Fruit fly (Drosophila melanogaster): Measurements from ENCODE around the gene CG42523.

The CG42523 gene

DNA sequence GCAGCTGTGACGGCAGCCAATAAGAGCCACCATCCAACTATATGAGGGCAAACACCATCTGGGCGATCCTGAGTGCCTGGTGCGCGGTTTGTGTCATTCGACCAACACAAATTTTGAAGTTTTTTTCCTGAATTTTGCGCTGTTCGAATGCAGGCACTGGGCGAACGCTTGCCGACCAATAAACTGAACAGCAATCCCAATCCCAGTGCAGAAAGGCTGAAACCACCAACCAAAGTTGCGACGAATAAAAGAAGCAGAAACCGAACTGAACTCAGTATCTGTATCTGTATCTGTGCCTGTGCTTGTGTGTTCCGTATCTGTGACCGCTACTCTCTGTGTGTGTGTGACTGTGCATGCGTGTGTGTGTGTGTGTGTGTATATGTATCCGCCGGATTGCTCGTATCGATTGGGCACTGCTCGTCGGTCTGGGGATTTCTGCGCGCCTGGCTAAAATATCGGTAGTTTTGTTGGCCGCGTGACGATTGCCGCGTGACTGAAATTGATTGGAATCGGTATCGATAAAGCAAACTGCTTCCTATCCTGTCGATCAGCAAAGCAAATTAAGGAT lies 48.9 kb downstream of the CG42523 start (continued):
- TF ChIP-seq maf-S (GFP tag; optimal IDR thresholded peaks at IDR 0.05) (no peak), CG8924 (tag; optimal IDR thresholded peaks at IDR 0.05) (no peak), CG7928 (GFP tag; optimal IDR thresholded peaks at IDR 0.05) (no peak), Dip2 (GFP tag; IDR thresholded peaks at IDR 0.05) (no peak), ERR (GFP tag; optimal IDR thresholded peaks at IDR 0.05) (no peak), CG33557 (GFP tag; optimal IDR thresholded peaks at IDR 0.05) (no peak), CG8290 (GFP tag; optimal IDR thresholded peaks at IDR 0.05) (no peak), CG8290 (tag; optimal IDR thresholded peaks at IDR 0.05) (peak in 1 of 2 experiments; percentile 77), Sox102F (GFP tag; optimal IDR thresholded peaks at IDR 0.05) (no peak), luna (GFP tag; optimal IDR thresholded peaks at IDR 0.05) (no peak), sima (GFP tag; optimal IDR thresholded peaks at IDR 0.05) (no peak), CG10654 (GFP tag; optimal IDR thresholded peaks at IDR 0.05) (no peak), HmgZ (tag; optimal IDR thresholded peaks at IDR 0.05) (peak; percentile 75), ato (GFP tag; IDR thresholded peaks at IDR 0.05; ENCODE audit: partially characterized antibody) (peak; percentile 73), ken (GFP tag; IDR thresholded peaks at IDR 0.05) (no peak), dati (GFP tag; IDR thresholded peaks at IDR 0.05) (no peak), CG4854 (GFP tag; optimal IDR thresholded peaks at IDR 0.05) (no peak), CG14441 (GFP tag; IDR thresholded peaks at IDR 0.05) (no peak), CG17612 (GFP tag; IDR thresholded peaks at IDR 0.05) (no peak), CG3995 (GFP tag; optimal IDR thresholded peaks at IDR 0.05) (no peak), CG12942 (GFP tag; optimal IDR thresholded peaks at IDR 0.05) (no peak), Gug (GFP tag; IDR thresholded peaks at IDR 0.05) (no peak), Scr (GFP tag; IDR thresholded peaks at IDR 0.05; ENCODE audit: partially characterized antibody) (peak; percentile 72), Ets97D (GFP tag; optimal IDR thresholded peaks at IDR 0.05) (no peak), cad (GFP tag; optimal IDR thresholded peaks at IDR 0.05) (no peak), twi (tag; optimal IDR thresholded peaks at IDR 0.05) (no peak), dysf (GFP tag; IDR thresholded peaks at IDR 0.05) (no peak), Fer1 (GFP tag; optimal IDR thresholded peaks at IDR 0.05) (no peak), sd (tag; optimal IDR thresholded peaks at IDR 0.05) (peak; percentile 82), ATbp (GFP tag; optimal IDR thresholded peaks at IDR 0.05) (no peak), Nf-YC (tag; optimal IDR thresholded peaks at IDR 0.05) (peak; percentile 100), Poxn (GFP tag; IDR thresholded peaks at IDR 0.05) (no peak), pros (GFP tag; optimal IDR thresholded peaks at IDR 0.05) (peak; percentile 15), CG10959 (GFP tag; IDR thresholded peaks at IDR 0.05) (no peak), CG14050 (GFP tag; IDR thresholded peaks at IDR 0.05) (no peak), Dip3 (GFP tag; optimal IDR thresholded peaks at IDR 0.05) (no peak), CG2678 (tag; optimal IDR thresholded peaks at IDR 0.05) (no peak), cwo (GFP tag; optimal IDR thresholded peaks at IDR 0.05) (peak; percentile 95), CG13624 (GFP tag; optimal IDR thresholded peaks at IDR 0.05) (no peak), CTCF (GFP tag; optimal IDR thresholded peaks at IDR 0.05) (no peak), Hr39 (optimal IDR thresholded peaks at IDR 0.05) (no peak), Oli (tag; optimal IDR thresholded peaks at IDR 0.05) (no peak), CG2199 (GFP tag; IDR thresholded peaks at IDR 0.05) (peak; percentile 98), CG8765 (GFP tag; IDR thresholded peaks at IDR 0.05) (no peak), Camta (GFP tag; optimal IDR thresholded peaks at IDR 0.05) (no peak), HLH54F (GFP tag; optimal IDR thresholded peaks at IDR 0.05) (no peak), gsb (GFP tag; IDR thresholded peaks at IDR 0.05) (no peak), hkb (optimal IDR thresholded peaks at IDR 0.05) (no peak), hkb (GFP tag; IDR thresholded peaks at IDR 0.05) (peak; percentile 31; the same call in 1 of the 2 replicates), CG6791 (GFP tag; IDR thresholded peaks at IDR 0.05; ENCODE audit: partially characterized antibody) (peak; percentile 84), tll (GFP tag; optimal IDR thresholded peaks at IDR 0.05) (no peak), CG14965 (GFP tag; optimal IDR thresholded peaks at IDR 0.05; ENCODE audit: borderline replicate concordance) (no peak), Gsc (GFP tag; IDR thresholded peaks at IDR 0.05) (no peak)

All from whole organism, embryonic.